Worm (Caenorhabditis elegans) whole organism, L1 larva: ENCODE measurements around the gene cyp-33C5.

Experiments used
- grh-1 ChIP-seq: fragments of 200-800 bp; sonication (Bioruptor generic); IDR thresholded peaks from 2 replicates; pipeline ENCODE4 v1.3.6; 2022; ENCODE audit warnings: missing genetic modification reagents, missing genetic modification characterization, missing compliant biosample characterization
- lin-13 ChIP-seq: fragments of 150-350 bp; optimal IDR thresholded peaks from 2 replicates; lab custom pipeline; 2014; ENCODE audit warnings: missing biosample characterization, missing genetic modification reagents, missing genetic modification characterization
- lin-35 ChIP-seq, 2 experiments: fragments of 150-350 bp; optimal IDR thresholded peaks; 2 replicates each; lab custom pipeline; 2014; ENCODE audit warnings: missing biosample characterization in 2 of 2, missing genetic modification characterization in 2 of 2, missing genetic modification reagents in 2 of 2
- mdl-1 ChIP-seq, 2 experiments: fragments of 150-350 bp; optimal IDR thresholded peaks; 2 replicates each; lab custom pipeline; 2014 to 2017; ENCODE audit warnings: missing biosample characterization in 2 of 2, missing genetic modification characterization in 2 of 2, inconsistent platforms in 1 of 2
- nhr-11 ChIP-seq: fragments of 150-350 bp; optimal IDR thresholded peaks from 2 replicates; lab custom pipeline; 2014; ENCODE audit warnings: missing biosample characterization, missing genetic modification characterization
- nhr-12 ChIP-seq: sonication (generic microtip); optimal IDR thresholded peaks from 2 replicates; lab custom pipeline; 2017; ENCODE audit warnings: missing biosample characterization, missing genetic modification characterization
- nhr-77 ChIP-seq: fragments of 150-350 bp; optimal IDR thresholded peaks from 2 replicates; lab custom pipeline; 2014; ENCODE audit warnings: missing biosample characterization, missing genetic modification characterization
- pqm-1 ChIP-seq: sonication (generic microtip); optimal IDR thresholded peaks from 3 replicates; lab custom pipeline; 2017; ENCODE audit warnings: missing biosample characterization, missing genetic modification characterization
- swsn-7 ChIP-seq: sonication (generic microtip); optimal IDR thresholded peaks from 2 replicates; lab custom pipeline; 2016; ENCODE audit warnings: missing genetic modification characterization, missing compliant biosample characterization
- tbx-2 ChIP-seq: sonication (generic microtip); optimal IDR thresholded peaks from 2 replicates; lab custom pipeline; 2016; ENCODE audit warnings: missing genetic modification characterization, missing compliant biosample characterization
- unc-130 ChIP-seq: fragments of 150-350 bp; optimal IDR thresholded peaks from 2 replicates; lab custom pipeline; 2017; ENCODE audit warnings: missing biosample characterization, missing genetic modification characterization, inconsistent platforms

DNA sequence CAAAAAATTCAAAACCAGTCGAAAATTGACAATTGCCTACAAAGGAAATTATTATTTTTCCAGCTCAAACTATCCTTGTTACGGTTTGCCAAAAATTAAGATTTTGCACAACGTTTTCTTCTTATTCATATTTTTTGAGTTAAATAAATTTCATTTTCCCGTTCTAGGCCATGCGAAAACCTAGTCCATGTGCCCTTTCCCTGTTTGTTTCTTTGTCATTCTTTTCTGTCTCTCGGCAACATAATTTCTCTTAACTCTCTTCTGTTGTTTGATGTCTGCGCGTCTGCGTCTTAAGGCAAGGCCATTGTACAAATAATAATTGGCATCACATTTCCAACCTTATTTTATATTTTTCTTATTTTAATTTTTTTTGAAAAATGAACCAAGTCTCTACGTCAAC lies 36.7 kb downstream of the cyp-33C5 start, which contains the start of gene nhr-228:
- TF ChIP-seq lin-13 (GFP tag; lab: Kevin White, UChicago) (no peak), nhr-12 (no peak), nhr-11 (tag; lab: Kevin White, UChicago) (no peak), tbx-2 (tag; lab: Kevin White, UChicago) (peak; percentile 30), nhr-77 (tag; lab: Kevin White, UChicago) (no peak), mdl-1 (tag; optimal IDR thresholded peaks at IDR 0.05; lab: Kevin White, UChicago) (peak in 1 of 2 experiments; percentile 7), pqm-1 (tag; lab: Kevin White, UChicago) (no peak), lin-35 (GFP tag; optimal IDR thresholded peaks at IDR 0.05; lab: Kevin White, UChicago) (peak; percentile 38 to 56), swsn-7 (tag; lab: Kevin White, UChicago) (peak; percentile 23), unc-130 (tag; lab: Kevin White, UChicago) (peak; percentile 37), grh-1 (GFP tag; lab: Robert Waterston, UW) (no peak)
